Fruit fly (Drosophila melanogaster) whole organism, embryonic: ENCODE measurements around the gene CG10035.

Experiments
- CG1024 ChIP-seq: fragments of 200-800 bp; sonication (Bioruptor generic); IDR thresholded peaks from 2 replicates; pipeline ENCODE4 v1.3.6; 2022; ENCODE audit warnings: missing biosample characterization, missing genetic modification characterization
- CG12155 ChIP-seq: fragments of 200-800 bp; sonication (Bioruptor generic); optimal IDR thresholded peaks from 3 replicates; lab custom pipeline; 2016; ENCODE audit warnings: missing biosample characterization, missing genetic modification characterization
- CG12236 ChIP-seq: fragments of 200-800 bp; sonication (Bioruptor generic); optimal IDR thresholded peaks from 2 replicates; lab custom pipeline; 2016; ENCODE audit warnings: missing biosample characterization, missing genetic modification characterization
- CG1233 ChIP-seq: fragments of 200-800 bp; sonication (Bioruptor generic); optimal IDR thresholded peaks from 4 replicates; lab custom pipeline; 2018; ENCODE audit warnings: missing biosample characterization, mild to moderate bottlenecking, missing genetic modification characterization
- CG15011 ChIP-seq: fragments of 200-800 bp; sonication (Bioruptor generic); optimal IDR thresholded peaks from 3 replicates; lab custom pipeline; 2018; ENCODE audit warnings: missing biosample characterization, mild to moderate bottlenecking, missing genetic modification characterization
- CG15269 ChIP-seq: fragments of 200-800 bp; sonication (Bioruptor generic); optimal IDR thresholded peaks from 2 replicates; lab custom pipeline; 2018; ENCODE audit warnings: missing biosample characterization, mild to moderate bottlenecking, missing genetic modification characterization, moderate library complexity
- CG15696 ChIP-seq: fragments of 200-800 bp; sonication (Bioruptor generic); optimal IDR thresholded peaks from 2 replicates; lab custom pipeline; 2019; ENCODE audit warnings: missing biosample characterization, mild to moderate bottlenecking, missing genetic modification characterization, moderate library complexity
- CG1602 ChIP-seq: fragments of 200-800 bp; sonication (Bioruptor generic); optimal IDR thresholded peaks from 3 replicates; lab custom pipeline; 2016; ENCODE audit warnings: missing biosample characterization, missing genetic modification characterization
- CG1647 ChIP-seq: fragments of 200-800 bp; sonication (Bioruptor generic); optimal IDR thresholded peaks from 3 replicates; lab custom pipeline; 2016; ENCODE audit warnings: missing biosample characterization, missing genetic modification characterization
- CG17186 ChIP-seq: fragments of 200-800 bp; sonication (Bioruptor generic); optimal IDR thresholded peaks from 3 replicates; lab custom pipeline; 2017; ENCODE audit warnings: missing biosample characterization, missing genetic modification reagents, missing genetic modification characterization
- CG17912 ChIP-seq: fragments of 200-800 bp; sonication (Bioruptor generic); optimal IDR thresholded peaks from 2 replicates; lab custom pipeline; 2018; ENCODE audit warnings: missing biosample characterization, mild to moderate bottlenecking, missing genetic modification characterization
- CG1792 ChIP-seq: fragments of 200-800 bp; sonication (Bioruptor generic); optimal IDR thresholded peaks from 2 replicates; lab custom pipeline; 2016; ENCODE audit warnings: missing biosample characterization, missing genetic modification characterization
- CG2889 ChIP-seq: fragments of 200-800 bp; sonication (Bioruptor generic); IDR thresholded peaks from 3 replicates; pipeline ENCODE4 v1.3.6; 2022; ENCODE audit warnings: missing biosample characterization, missing genetic modification characterization
- CG30403 ChIP-seq: fragments of 200-800 bp; sonication (Bioruptor generic); optimal IDR thresholded peaks from 3 replicates; lab custom pipeline; 2016; ENCODE audit warnings: missing biosample characterization, missing genetic modification characterization
- CG32767 ChIP-seq: fragments of 200-800 bp; sonication (Bioruptor generic); IDR thresholded peaks from 2 replicates; pipeline ENCODE4 v1.3.6; 2022; ENCODE audit warnings: missing biosample characterization, missing genetic modification characterization
- CG3407 ChIP-seq: fragments of 200-800 bp; sonication (Bioruptor generic); optimal IDR thresholded peaks from 2 replicates; lab custom pipeline; 2018; ENCODE audit warnings: missing biosample characterization, mild to moderate bottlenecking, missing genetic modification characterization
- CG5953 ChIP-seq: fragments of 200-800 bp; sonication (Bioruptor generic); IDR thresholded peaks from 2 replicates; pipeline ENCODE4 v1.3.6; 2022; ENCODE audit warnings: missing biosample characterization, missing genetic modification characterization
- CG6175 ChIP-seq: fragments of 200-800 bp; sonication (Bioruptor generic); IDR thresholded peaks from 3 replicates; pipeline ENCODE4 v1.3.6; 2022; ENCODE audit warnings: missing biosample characterization, missing genetic modification characterization
- CG8944 ChIP-seq: fragments of 200-800 bp; sonication (Bioruptor generic); optimal IDR thresholded peaks from 3 replicates; lab custom pipeline; 2016; ENCODE audit warnings: missing biosample characterization, missing genetic modification characterization
- CG9817 ChIP-seq: fragments of 200-800 bp; sonication (Bioruptor generic); optimal IDR thresholded peaks from 2 replicates; lab custom pipeline; 2018; ENCODE audit warnings: missing biosample characterization, mild to moderate bottlenecking, missing genetic modification characterization, moderate library complexity
- Dbx ChIP-seq: fragments of 200-800 bp; sonication (Bioruptor generic); IDR thresholded peaks from 3 replicates; pipeline ENCODE4 v1.3.6; 2022; ENCODE audit warnings: missing biosample characterization, missing genetic modification characterization
- Dll ChIP-seq: fragments of 200-800 bp; sonication (Bioruptor generic); IDR thresholded peaks from 4 replicates; pipeline ENCODE4 v1.3.6; 2022; ENCODE audit warnings: missing biosample characterization, missing genetic modification characterization; ENCODE audit not compliant: partially characterized antibody
- Doc3 ChIP-seq: fragments of 200-800 bp; sonication (Bioruptor generic); IDR thresholded peaks from 3 replicates; pipeline ENCODE4 v1.3.6; 2022; ENCODE audit warnings: missing biosample characterization, missing genetic modification characterization; ENCODE audit not compliant: partially characterized antibody
- Ets65A ChIP-seq: fragments of 200-800 bp; sonication (Bioruptor generic); peaks from one replicate; lab custom pipeline; 2016; ENCODE audit warnings: missing biosample characterization, missing genetic modification characterization
- Gug ChIP-seq: fragments of 200-800 bp; sonication (Bioruptor generic); IDR thresholded peaks from 4 replicates; pipeline ENCODE4 v1.3.6; 2022; ENCODE audit warnings: missing biosample characterization, missing genetic modification characterization
- HHEX ChIP-seq: fragments of 200-800 bp; sonication (Bioruptor generic); optimal IDR thresholded peaks from 3 replicates; lab custom pipeline; 2017; ENCODE audit warnings: missing biosample characterization, mild to moderate bottlenecking, missing genetic modification characterization, missing genetic modification reagents
- HLH54F ChIP-seq: fragments of 200-800 bp; sonication (Bioruptor generic); optimal IDR thresholded peaks from 3 replicates; lab custom pipeline; 2016; ENCODE audit warnings: missing biosample characterization, missing genetic modification characterization
- HLHmδ ChIP-seq: fragments of 200-800 bp; sonication (Bioruptor generic); optimal IDR thresholded peaks from 2 replicates; lab custom pipeline; 2018; ENCODE audit warnings: missing biosample characterization, mild to moderate bottlenecking, missing genetic modification characterization, moderate library complexity
- Hand ChIP-seq: fragments of 200-800 bp; sonication (Bioruptor generic); optimal IDR thresholded peaks from 2 replicates; lab custom pipeline; 2017; ENCODE audit warnings: mild to moderate bottlenecking, missing biosample characterization, missing genetic modification reagents, missing genetic modification characterization
- Hr51 ChIP-seq, 2 experiments: fragments of 200-800 bp; sonication (Bioruptor generic); optimal IDR thresholded peaks; 2 replicates in 1 of 2; 3 replicates in 1 of 2; lab custom pipeline; 2016 to 2018; ENCODE audit warnings: missing biosample characterization in 2 of 2, missing genetic modification characterization in 2 of 2, mild to moderate bottlenecking in 1 of 2, moderate library complexity in 1 of 2
- Oaz ChIP-seq: fragments of 200-800 bp; sonication (Bioruptor generic); IDR thresholded peaks from 2 replicates; pipeline ENCODE4 v1.3.6; 2022; ENCODE audit warnings: missing biosample characterization, missing genetic modification characterization
- Usf ChIP-seq: fragments of 200-800 bp; sonication (Bioruptor generic); optimal IDR thresholded peaks from 2 replicates; lab custom pipeline; 2017; ENCODE audit warnings: missing genotype, missing biosample characterization, missing genetic modification characterization
- amos ChIP-seq: fragments of 200-800 bp; sonication (Bioruptor generic); IDR thresholded peaks from 2 replicates; pipeline ENCODE4 v1.3.6; 2022; ENCODE audit warnings: missing biosample characterization, missing genetic modification characterization; ENCODE audit not compliant: partially characterized antibody
- cato ChIP-seq: fragments of 200-800 bp; sonication (Bioruptor generic); optimal IDR thresholded peaks from 2 replicates; lab custom pipeline; 2016; ENCODE audit warnings: missing biosample characterization, missing genetic modification characterization, borderline replicate concordance
- chm ChIP-seq: fragments of 200-800 bp; sonication (Bioruptor generic); IDR thresholded peaks from 2 replicates; pipeline ENCODE4 v1.3.6; 2022; ENCODE audit warnings: missing biosample characterization, missing genetic modification characterization
- croc ChIP-seq: fragments of 200-800 bp; sonication (Bioruptor generic); conservative IDR thresholded peaks from 3 replicates; pipeline ENCODE4 v1.3.6; 2022; ENCODE audit warnings: missing biosample characterization, missing genetic modification characterization
- dati ChIP-seq: fragments of 200-800 bp; sonication (Bioruptor generic); IDR thresholded peaks from 2 replicates; pipeline ENCODE4 v1.3.6; 2022; ENCODE audit warnings: missing biosample characterization, missing genetic modification characterization
- esg ChIP-seq: fragments of 200-800 bp; sonication (Bioruptor generic); conservative IDR thresholded peaks from 2 replicates; pipeline ENCODE4 v1.3.6; 2022; ENCODE audit warnings: missing biosample characterization, missing genetic modification characterization
- hb ChIP-seq: fragments of 200-800 bp; sonication (Bioruptor generic); IDR thresholded peaks from 3 replicates; pipeline ENCODE4 v1.3.6; 2022; ENCODE audit warnings: missing biosample characterization, missing genetic modification characterization; ENCODE audit not compliant: partially characterized antibody
- kah ChIP-seq: fragments of 200-800 bp; sonication (Bioruptor generic); optimal IDR thresholded peaks from 2 replicates; lab custom pipeline; 2018; ENCODE audit warnings: missing biosample characterization, mild to moderate bottlenecking, missing genetic modification characterization
- knrl ChIP-seq: fragments of 200-800 bp; sonication (Bioruptor generic); IDR thresholded peaks from 3 replicates; pipeline ENCODE4 v1.3.6; 2022; ENCODE audit warnings: missing biosample characterization, missing genetic modification characterization; ENCODE audit not compliant: partially characterized antibody
- lab ChIP-seq: fragments of 200-800 bp; sonication (Bioruptor generic); optimal IDR thresholded peaks from 3 replicates; lab custom pipeline; 2017; ENCODE audit warnings: missing biosample characterization, missing genetic modification characterization, mild to moderate bottlenecking, moderate library complexity, missing genetic modification reagents
- onecut ChIP-seq: fragments of 200-800 bp; sonication (Bioruptor generic); IDR thresholded peaks from 2 replicates; pipeline ENCODE4 v1.3.6; 2022; ENCODE audit warnings: missing biosample characterization, missing genetic modification characterization
- pfk ChIP-seq: fragments of 200-800 bp; sonication (Bioruptor generic); optimal IDR thresholded peaks from 2 replicates; lab custom pipeline; 2018; ENCODE audit warnings: missing biosample characterization, mild to moderate bottlenecking, missing genetic modification characterization, moderate library complexity
- ranshi ChIP-seq: fragments of 200-800 bp; sonication (Bioruptor generic); IDR thresholded peaks from 2 replicates; pipeline ENCODE4 v1.3.6; 2022; ENCODE audit warnings: missing biosample characterization, missing genetic modification characterization
- sob ChIP-seq: fragments of 200-800 bp; sonication (Bioruptor generic); IDR thresholded peaks from 2 replicates; pipeline ENCODE4 v1.3.6; 2022; ENCODE audit warnings: missing biosample characterization, missing genetic modification characterization
- tin ChIP-seq: fragments of 200-800 bp; sonication (Bioruptor generic); optimal IDR thresholded peaks from 3 replicates; lab custom pipeline; 2016; ENCODE audit warnings: missing biosample characterization, missing genetic modification characterization
- vnd ChIP-seq: fragments of 200-800 bp; sonication (Bioruptor generic); IDR thresholded peaks from 3 replicates; pipeline ENCODE4 v1.3.6; 2022; ENCODE audit warnings: missing biosample characterization, missing genetic modification characterization; ENCODE audit not compliant: partially characterized antibody
- vvl ChIP-seq: fragments of 200-800 bp; sonication (Bioruptor generic); IDR thresholded peaks from 2 replicates; pipeline ENCODE4 v1.3.6; 2022; ENCODE audit warnings: missing biosample characterization, missing genetic modification characterization

CG10035 gene

dm6 chr3R:12369135-12369792 is 13.2 kb downstream of the CG10035 start, which contains the start of gene GstD1 (continued):
- TF ChIP-seq kah: no peak
- TF ChIP-seq Doc3: no peak
- TF ChIP-seq CG5953 (GFP tag; lab: Robert Waterston, UW): no peak
- no peak for TF ChIP-seq CG2889 (GFP tag; lab: Robert Waterston, UW)
- TF ChIP-seq Gug (GFP tag; lab: Robert Waterston, UW): no peak
- TF ChIP-seq Ets65A (GFP tag; lab: Kevin White, UChicago): no peak
- no peak for TF ChIP-seq croc (GFP tag; lab: Robert Waterston, UW)
- no peak for TF ChIP-seq CG1792 (GFP tag; lab: Kevin White, UChicago)
- TF ChIP-seq tin (GFP tag; lab: Kevin White, UChicago): peak; percentile 20
- no peak for TF ChIP-seq CG17912 (GFP tag; lab: Kevin White, UChicago)
- no peak for TF ChIP-seq CG1602 (GFP tag; lab: Kevin White, UChicago)
- TF ChIP-seq Usf: peak; percentile 14
- peak; percentile 69; the same call in 2 of the 3 replicates for TF ChIP-seq Dbx (GFP tag; lab: Robert Waterston, UW)
- TF ChIP-seq CG32767 (GFP tag; lab: Robert Waterston, UW): no peak
- TF ChIP-seq amos (GFP tag; lab: Robert Waterston, UW): peak; percentile 36; the same call in 1 of the 2 replicates
- TF ChIP-seq vvl (GFP tag; lab: Robert Waterston, UW): peak; percentile 44; the same call in 1 of the 2 replicates
- TF ChIP-seq CG15269: peak; percentile 9
- peak; percentile 7; the same call in 1 of the 2 replicates for TF ChIP-seq onecut (GFP tag; lab: Robert Waterston, UW)
- TF ChIP-seq dati (GFP tag; lab: Robert Waterston, UW): no peak
- TF ChIP-seq HHEX: peak; percentile 47
- TF ChIP-seq lab (GFP tag; lab: Kevin White, UChicago): peak; percentile 43
- peak; percentile 17 for TF ChIP-seq pfk
- peak; percentile 23 for TF ChIP-seq CG8944
- TF ChIP-seq hb (GFP tag; lab: Robert Waterston, UW): no peak
- no peak for TF ChIP-seq vnd (GFP tag; lab: Robert Waterston, UW)
- peak; percentile 54 for TF ChIP-seq CG30403 (GFP tag; lab: Kevin White, UChicago)
- peak; percentile 36 for TF ChIP-seq CG1647 (GFP tag; lab: Kevin White, UChicago)
- TF ChIP-seq CG3407 (GFP tag; lab: Kevin White, UChicago): no peak
- TF ChIP-seq ranshi: no peak; the same call in 1 of the 2 replicates
- TF ChIP-seq Hr51 (GFP tag; optimal IDR thresholded peaks at IDR 0.05; lab: Kevin White, UChicago): peak in 1 of 2 experiments; percentile 41
- TF ChIP-seq sob: no peak
- peak; percentile 42 for TF ChIP-seq CG12155 (GFP tag; lab: Kevin White, UChicago)
- TF ChIP-seq CG1024 (GFP tag; lab: Robert Waterston, UW): no peak
- no peak for TF ChIP-seq Oaz (GFP tag; lab: Robert Waterston, UW)
- no peak for TF ChIP-seq cato (GFP tag; lab: Kevin White, UChicago)
- no peak for TF ChIP-seq CG17186 (GFP tag; lab: Kevin White, UChicago)
- peak; percentile 4 for TF ChIP-seq CG15011 (GFP tag; lab: Kevin White, UChicago)
- TF ChIP-seq CG1233 (GFP tag; lab: Kevin White, UChicago): peak; percentile 4
- no peak for TF ChIP-seq HLH54F (GFP tag; lab: Kevin White, UChicago)
- TF ChIP-seq Dll (GFP tag; lab: Robert Waterston, UW): peak; percentile 54; the same call in 1 of the 4 replicates
- no peak for TF ChIP-seq HLHmδ (GFP tag; lab: Kevin White, UChicago)
- no peak; the same call in 2 of the 3 replicates for TF ChIP-seq knrl (GFP tag; lab: Robert Waterston, UW)
- peak; percentile 30 for TF ChIP-seq CG9817
- TF ChIP-seq chm (GFP tag; lab: Robert Waterston, UW): peak; percentile 75
- peak; percentile 16; the same call in 1 of the 2 replicates for TF ChIP-seq esg (GFP tag; lab: Robert Waterston, UW)
- TF ChIP-seq Hand (GFP tag; lab: Kevin White, UChicago): no peak
- peak; percentile 92 for TF ChIP-seq CG6175 (GFP tag; lab: Robert Waterston, UW)
- TF ChIP-seq CG12236: no peak
- TF ChIP-seq CG15696: no peak
